Worm (Caenorhabditis elegans) whole organism, mixed stage, embryonic: ENCODE results near the gene F17H10.2.
A peak's percentile ranks its signal among the peaks of the same experiment; 100 is the strongest.

ENCODE experiments used
- M03D4.4 ChIP-seq: sonication (generic microtip); optimal IDR thresholded peaks from 2 replicates; lab custom pipeline; 2017; ENCODE audit warnings: mild to moderate bottlenecking, missing genetic modification characterization, missing compliant biosample characterization
- bed-3 ChIP-seq: fragments of 200-800 bp; sonication (Bioruptor generic); optimal IDR thresholded peaks from 3 replicates; lab custom pipeline; 2018; ENCODE audit warnings: mild to moderate bottlenecking, missing genetic modification characterization, moderate library complexity, missing compliant biosample characterization
- blmp-1 ChIP-seq: fragments of 150-350 bp; optimal IDR thresholded peaks from 2 replicates; lab custom pipeline; 2014; ENCODE audit warnings: missing biosample characterization, missing genetic modification characterization
- ceh-39 ChIP-seq: fragments of 150-350 bp; optimal IDR thresholded peaks from 2 replicates; lab custom pipeline; 2014; ENCODE audit warnings: missing biosample characterization, missing genetic modification characterization
- ceh-43 ChIP-seq: fragments of 200-800 bp; sonication (Bioruptor generic); optimal IDR thresholded peaks from 2 replicates; lab custom pipeline; 2018; ENCODE audit warnings: mild to moderate bottlenecking, missing genetic modification characterization, moderate library complexity, missing compliant biosample characterization
- ceh-83 ChIP-seq: fragments of 200-800 bp; sonication (Bioruptor generic); optimal IDR thresholded peaks from 2 replicates; lab custom pipeline; 2018; ENCODE audit warnings: mild to moderate bottlenecking, missing genetic modification characterization, missing compliant biosample characterization
- ces-1 ChIP-seq: fragments of 150-350 bp; optimal IDR thresholded peaks from 2 replicates; lab custom pipeline; 2014; ENCODE audit warnings: missing biosample characterization, missing genetic modification reagents, missing genetic modification characterization
- cnd-1 ChIP-seq: fragments of 200-800 bp; sonication (Bioruptor generic); optimal IDR thresholded peaks from 2 replicates; lab custom pipeline; 2018; ENCODE audit warnings: mild to moderate bottlenecking, missing genetic modification characterization, missing compliant biosample characterization
- drap-1 ChIP-seq: fragments of 200-800 bp; sonication (Bioruptor generic); optimal IDR thresholded peaks from 3 replicates; lab custom pipeline; 2018; ENCODE audit warnings: mild to moderate bottlenecking, missing genetic modification characterization, missing compliant biosample characterization
- elt-1 ChIP-seq: sonication (generic microtip); optimal IDR thresholded peaks from 2 replicates; lab custom pipeline; 2017; ENCODE audit warnings: missing genetic modification characterization, mild to moderate bottlenecking, missing compliant biosample characterization, antibody characterized with exemption, moderate library complexity, borderline replicate concordance; ENCODE audit not compliant: insufficient read depth
- elt-3 ChIP-seq: fragments of 150-350 bp; optimal IDR thresholded peaks from 2 replicates; lab custom pipeline; 2014; ENCODE audit warnings: missing biosample characterization, missing genetic modification characterization
- flh-1 ChIP-seq: fragments of 200-800 bp; sonication (Bioruptor generic); optimal IDR thresholded peaks from 2 replicates; lab custom pipeline; 2018; ENCODE audit warnings: mild to moderate bottlenecking, missing genetic modification characterization, moderate library complexity, missing compliant biosample characterization
- ham-2 ChIP-seq: fragments of 200-800 bp; sonication (Bioruptor generic); optimal IDR thresholded peaks from 2 replicates; lab custom pipeline; 2018; ENCODE audit warnings: mild to moderate bottlenecking, missing genetic modification characterization, missing compliant biosample characterization
- hlh-1 ChIP-seq: fragments of 150-350 bp; optimal IDR thresholded peaks from 2 replicates; lab custom pipeline; 2014; ENCODE audit warnings: missing biosample characterization, missing genetic modification reagents, missing genetic modification characterization
- lin-13 ChIP-seq: fragments of 150-350 bp; optimal IDR thresholded peaks from 2 replicates; lab custom pipeline; 2014; ENCODE audit warnings: missing biosample characterization, missing genetic modification characterization
- lin-32 ChIP-seq: fragments of 200-800 bp; sonication (Bioruptor generic); optimal IDR thresholded peaks from 2 replicates; lab custom pipeline; 2018; ENCODE audit warnings: mild to moderate bottlenecking, missing genetic modification characterization, missing compliant biosample characterization
- lsy-2 ChIP-seq: fragments of 150-350 bp; optimal IDR thresholded peaks from 2 replicates; lab custom pipeline; 2014; ENCODE audit warnings: missing biosample characterization, missing genetic modification characterization
- mab-5 ChIP-seq: fragments of 150-350 bp; optimal IDR thresholded peaks from 2 replicates; lab custom pipeline; 2014; ENCODE audit warnings: missing biosample characterization, missing genetic modification characterization
- mep-1 ChIP-seq: fragments of 150-350 bp; optimal IDR thresholded peaks from 2 replicates; lab custom pipeline; 2017; ENCODE audit warnings: missing biosample characterization, missing genetic modification reagents, missing genetic modification characterization, inconsistent platforms
- mls-2 ChIP-seq: sonication (generic microtip); optimal IDR thresholded peaks from 2 replicates; lab custom pipeline; 2016; ENCODE audit warnings: mild to moderate bottlenecking, missing genetic modification characterization, moderate library complexity, missing compliant biosample characterization
- nhr-12 ChIP-seq: fragments of 150-350 bp; optimal IDR thresholded peaks from 2 replicates; lab custom pipeline; 2014; ENCODE audit warnings: missing biosample characterization, missing genetic modification characterization
- nhr-2 ChIP-seq: fragments of 150-350 bp; optimal IDR thresholded peaks from 2 replicates; lab custom pipeline; 2014; ENCODE audit warnings: missing biosample characterization, missing genetic modification characterization
- nhr-237 ChIP-seq: fragments of 150-350 bp; optimal IDR thresholded peaks from 2 replicates; lab custom pipeline; 2014; ENCODE audit warnings: missing biosample characterization, missing genetic modification characterization
- nhr-28 ChIP-seq: fragments of 150-350 bp; optimal IDR thresholded peaks from 2 replicates; lab custom pipeline; 2014; ENCODE audit warnings: missing biosample characterization, missing genetic modification characterization
- nhr-76 ChIP-seq: sonication (generic microtip); optimal IDR thresholded peaks from 2 replicates; lab custom pipeline; 2017; ENCODE audit warnings: missing biosample characterization, missing genetic modification characterization
- pha-4 ChIP-seq: fragments of 150-350 bp; optimal IDR thresholded peaks from 2 replicates; lab custom pipeline; 2018; ENCODE audit warnings: missing biosample characterization, missing genetic modification reagents, missing genetic modification characterization
- sem-2 ChIP-seq: fragments of 200-800 bp; sonication (Bioruptor generic); optimal IDR thresholded peaks from 2 replicates; lab custom pipeline; 2018; ENCODE audit warnings: mild to moderate bottlenecking, missing genetic modification characterization, missing compliant biosample characterization
- snpc-4 ChIP-seq: fragments of 150-350 bp; optimal IDR thresholded peaks from 2 replicates; lab custom pipeline; 2014; ENCODE audit warnings: missing biosample characterization, missing genetic modification characterization
- sptf-1 ChIP-seq: sonication (generic microtip); optimal IDR thresholded peaks from 2 replicates; lab custom pipeline; 2017; ENCODE audit warnings: mild to moderate bottlenecking, missing genetic modification characterization, moderate library complexity, missing compliant biosample characterization
- tbx-8 ChIP-seq: fragments of 200-800 bp; sonication (Bioruptor generic); optimal IDR thresholded peaks from 2 replicates; lab custom pipeline; 2018; ENCODE audit warnings: mild to moderate bottlenecking, missing genetic modification characterization, moderate library complexity, missing compliant biosample characterization
- unc-120 ChIP-seq: sonication (generic microtip); optimal IDR thresholded peaks from 2 replicates; lab custom pipeline; 2017; ENCODE audit warnings: missing genetic modification characterization, missing compliant biosample characterization; ENCODE audit not compliant: poor library complexity, severe bottlenecking
- unc-39 ChIP-seq: fragments of 150-350 bp; optimal IDR thresholded peaks from 2 replicates; lab custom pipeline; 2014; ENCODE audit warnings: missing biosample characterization, missing genetic modification characterization
- unc-62 ChIP-seq: fragments of 150-350 bp; optimal IDR thresholded peaks from 2 replicates; lab custom pipeline; 2014; ENCODE audit warnings: missing biosample characterization, missing genetic modification reagents, missing genetic modification characterization
- zip-8 ChIP-seq: fragments of 150-350 bp; optimal IDR thresholded peaks from 2 replicates; lab custom pipeline; 2014; ENCODE audit warnings: missing biosample characterization, missing genetic modification characterization
- ztf-11 ChIP-seq: fragments of 150-350 bp; optimal IDR thresholded peaks from 2 replicates; lab custom pipeline; 2014; ENCODE audit warnings: missing biosample characterization, missing genetic modification characterization

The F17H10.2 gene

ce11 chrX:13122191-13122590 is 8.6 kb downstream of the F17H10.2 start, which contains the start of gene snx-17:
Gene snx-17 (minus strand): TSS chrX:13122291.
- TF ChIP-seq ceh-43 (GFP tag; lab: Kevin White, UChicago) (no peak), ces-1 (GFP tag; lab: Kevin White, UChicago) (peak; percentile 29)

- TF ChIP-seq ztf-11, result no peak
- TF ChIP-seq drap-1 (GFP tag; lab: Kevin White, UChicago), result no peak
- no peak for TF ChIP-seq ceh-39 (tag; lab: Kevin White, UChicago)
- no peak for TF ChIP-seq lsy-2 (tag; lab: Kevin White, UChicago)
- no peak for TF ChIP-seq elt-3 (tag; lab: Kevin White, UChicago)
- no peak for TF ChIP-seq hlh-1 (tag; lab: Kevin White, UChicago)
- TF ChIP-seq mls-2, result no peak
- TF ChIP-seq bed-3 (GFP tag; lab: Kevin White, UChicago), result no peak
- TF ChIP-seq snpc-4 (tag; lab: Kevin White, UChicago), result no peak
- no peak for TF ChIP-seq nhr-2 (tag; lab: Kevin White, UChicago)
- TF ChIP-seq unc-62 (GFP tag; lab: Kevin White, UChicago), result no peak
- no peak for TF ChIP-seq ham-2
- TF ChIP-seq elt-1, result no peak
Measured at ce11 chrX:13126420-13126819, 12.8 kb downstream of the F17H10.2 start, which contains the start of gene F17H10.4. Gene F17H10.4 (minus strand): TSS chrX:13126520.

ce11 chrX:13129949-13130348 is 16.4 kb downstream of the F17H10.2 start, which contains the start of gene spin-3:
Gene spin-3 (plus strand): TSS chrX:13130249.
- TF ChIP-seq sptf-1 (tag; lab: Kevin White, UChicago) (no peak), unc-62 (GFP tag; lab: Kevin White, UChicago) (no peak), mep-1 (tag; lab: Kevin White, UChicago) (no peak), zip-8 (no peak), ces-1 (GFP tag; lab: Kevin White, UChicago) (no peak)

ce11 chrX:13134807-13135206 is 21.2 kb downstream of the F17H10.2 start, which contains the start of gene F09A5.2:
Gene F09A5.2 (plus strand): TSS chrX:13135107.
- TF ChIP-seq cnd-1 (tag; lab: Kevin White, UChicago) (no peak), ztf-11 (no peak), elt-3 (tag; lab: Kevin White, UChicago) (no peak), nhr-12 (tag; lab: Kevin White, UChicago) (no peak), mls-2 (no peak), snpc-4 (tag; lab: Kevin White, UChicago) (no peak), zip-8 (no peak), tbx-8 (GFP tag; lab: Kevin White, UChicago) (no peak), pha-4 (tag; lab: Kevin White, UChicago) (no peak), drap-1 (GFP tag; lab: Kevin White, UChicago) (no peak), ceh-43 (GFP tag; lab: Kevin White, UChicago) (no peak)

- TF ChIP-seq elt-3 (tag; lab: Kevin White, UChicago), result no peak
- no peak for TF ChIP-seq nhr-2 (tag; lab: Kevin White, UChicago)
- no peak for TF ChIP-seq ham-2
- no peak for TF ChIP-seq ces-1 (GFP tag; lab: Kevin White, UChicago)
- TF ChIP-seq lin-13 (tag; lab: Kevin White, UChicago), result no peak
- no peak for TF ChIP-seq sptf-1 (tag; lab: Kevin White, UChicago)
- no peak for TF ChIP-seq snpc-4 (tag; lab: Kevin White, UChicago)
- no peak for TF ChIP-seq zip-8
- TF ChIP-seq flh-1 (GFP tag; lab: Kevin White, UChicago), result no peak
- no peak for TF ChIP-seq mls-2
- no peak for TF ChIP-seq unc-62 (GFP tag; lab: Kevin White, UChicago)
- no peak for TF ChIP-seq tbx-8 (GFP tag; lab: Kevin White, UChicago)
- no peak for TF ChIP-seq M03D4.4
- no peak for TF ChIP-seq ceh-43 (GFP tag; lab: Kevin White, UChicago)
- no peak for TF ChIP-seq nhr-12 (tag; lab: Kevin White, UChicago)
- no peak for TF ChIP-seq lsy-2 (tag; lab: Kevin White, UChicago)
- no peak for TF ChIP-seq blmp-1 (tag; lab: Kevin White, UChicago)
- TF ChIP-seq lin-32 (GFP tag; lab: Kevin White, UChicago), result no peak
- TF ChIP-seq sem-2 (GFP tag; lab: Kevin White, UChicago), result no peak
- TF ChIP-seq, all 35 proteins: peak for 0
Measured at ce11 chrX:13139493-13139892, 25.9 kb downstream of the F17H10.2 start, which contains the start of gene ttr-34. Gene ttr-34 (plus strand): TSS chrX:13139793.

- no peak for TF ChIP-seq ztf-11
- no peak for TF ChIP-seq nhr-237 (tag; lab: Kevin White, UChicago)
- TF ChIP-seq nhr-2 (tag; lab: Kevin White, UChicago), result peak; percentile 59
- TF ChIP-seq zip-8, result no peak
- no peak for TF ChIP-seq lsy-2 (tag; lab: Kevin White, UChicago)
- TF ChIP-seq unc-62 (GFP tag; lab: Kevin White, UChicago), result peak; percentile 76
- no peak for TF ChIP-seq lin-13 (tag; lab: Kevin White, UChicago)
- no peak for TF ChIP-seq ceh-83 (GFP tag; lab: Kevin White, UChicago)
- TF ChIP-seq pha-4 (tag; lab: Kevin White, UChicago), result no peak
- no peak for TF ChIP-seq tbx-8 (GFP tag; lab: Kevin White, UChicago)
- no peak for TF ChIP-seq flh-1 (GFP tag; lab: Kevin White, UChicago)
- TF ChIP-seq hlh-1 (tag; lab: Kevin White, UChicago), result peak; percentile 76
- no peak for TF ChIP-seq lin-32 (GFP tag; lab: Kevin White, UChicago)
- no peak for TF ChIP-seq nhr-12 (tag; lab: Kevin White, UChicago)
- peak; percentile 11 for TF ChIP-seq elt-3 (tag; lab: Kevin White, UChicago)
- no peak for TF ChIP-seq ces-1 (GFP tag; lab: Kevin White, UChicago)
- TF ChIP-seq nhr-28 (tag; lab: Kevin White, UChicago), result no peak
- no peak for TF ChIP-seq nhr-76
- TF ChIP-seq ham-2, result peak; percentile 82
- no peak for TF ChIP-seq mep-1 (tag; lab: Kevin White, UChicago)
- no peak for TF ChIP-seq M03D4.4
- no peak for TF ChIP-seq unc-120 (tag; lab: Kevin White, UChicago)
- TF ChIP-seq elt-1, result peak; percentile 98
- no peak for TF ChIP-seq unc-39 (tag; lab: Kevin White, UChicago)
- TF ChIP-seq mab-5 (tag; lab: Kevin White, UChicago), result no peak
Measured at ce11 chrX:13141440-13141839, 27.9 kb downstream of the F17H10.2 start, which contains the start of gene F09A5.3. Gene F09A5.3 (plus strand): TSS chrX:13141601.
